Worm (Caenorhabditis elegans) whole organism, L3 larva: ENCODE results near the gene Y41D4B.17.
"Not testable (repeated sequence)": the region's sequence is repeated elsewhere in the genome, so short reads cannot be mapped to it uniquely, and the experiment has no call there.

Experiments used
- ZK546.5 ChIP-seq: sonication (generic microtip); optimal IDR thresholded peaks from 2 replicates; lab custom pipeline; 2017; ENCODE audit warnings: missing biosample characterization, missing genetic modification characterization
- ama-1 ChIP-seq: fragments of 150-350 bp; optimal IDR thresholded peaks from 2 replicates; lab custom pipeline; 2018
- ceh-28 ChIP-seq: fragments of 150-350 bp; optimal IDR thresholded peaks from 2 replicates; lab custom pipeline; 2014; ENCODE audit warnings: missing biosample characterization, missing genetic modification reagents, missing genetic modification characterization
- ceh-82 ChIP-seq: fragments of 150-350 bp; optimal IDR thresholded peaks from 2 replicates; lab custom pipeline; 2014; ENCODE audit warnings: missing biosample characterization, missing genetic modification characterization
- ceh-9 ChIP-seq: sonication (generic microtip); optimal IDR thresholded peaks from 2 replicates; lab custom pipeline; 2018; ENCODE audit warnings: missing biosample characterization, missing genetic modification characterization
- daf-12 ChIP-seq: fragments of 150-350 bp; optimal IDR thresholded peaks from 2 replicates; lab custom pipeline; 2014; ENCODE audit warnings: missing biosample characterization, missing genetic modification reagents, missing genetic modification characterization
- egl-27 ChIP-seq: sonication (generic microtip); optimal IDR thresholded peaks from 4 replicates; lab custom pipeline; 2017; ENCODE audit warnings: missing biosample characterization, missing genetic modification reagents, missing genetic modification characterization
- egl-5 ChIP-seq: fragments of 150-350 bp; optimal IDR thresholded peaks from 2 replicates; lab custom pipeline; 2017; ENCODE audit warnings: missing biosample characterization, missing genetic modification reagents, missing genetic modification characterization, inconsistent platforms
- elt-1 ChIP-seq: fragments of 150-350 bp; optimal IDR thresholded peaks from 2 replicates; lab custom pipeline; 2014; ENCODE audit warnings: missing biosample characterization, missing genetic modification characterization
- elt-2 ChIP-seq: sonication (generic microtip); optimal IDR thresholded peaks from 2 replicates; lab custom pipeline; 2016; ENCODE audit warnings: missing genetic modification reagents, mild to moderate bottlenecking, missing genetic modification characterization, missing compliant biosample characterization
- elt-3 ChIP-seq, 3 experiments: fragments of 150-350 bp in 1 of 3; sonication (generic microtip) in 2 of 3; optimal IDR thresholded peaks; 2 replicates in 2 of 3; 4 replicates in 1 of 3; lab custom pipeline; 2014 to 2017; ENCODE audit warnings: missing biosample characterization in 3 of 3, missing genetic modification characterization in 3 of 3
- eor-1 ChIP-seq, 2 experiments: fragments of 150-350 bp; optimal IDR thresholded peaks; 2 replicates each; lab custom pipeline; 2014 to 2018; ENCODE audit warnings: missing biosample characterization in 2 of 2, missing genetic modification characterization in 2 of 2
- fkh-2 ChIP-seq: fragments of 150-350 bp; optimal IDR thresholded peaks from 2 replicates; lab custom pipeline; 2014; ENCODE audit warnings: missing biosample characterization, missing genetic modification reagents, missing genetic modification characterization
- fos-1 ChIP-seq: fragments of 150-350 bp; optimal IDR thresholded peaks from 2 replicates; lab custom pipeline; 2014; ENCODE audit warnings: missing biosample characterization, missing genetic modification characterization
- lin-15B ChIP-seq: fragments of 150-350 bp; optimal IDR thresholded peaks from 2 replicates; lab custom pipeline; 2014; ENCODE audit warnings: missing biosample characterization, missing genetic modification characterization
- lin-39 ChIP-seq: fragments of 150-350 bp; optimal IDR thresholded peaks from 2 replicates; lab custom pipeline; 2018; ENCODE audit warnings: missing biosample characterization, missing genetic modification reagents, missing genetic modification characterization
- mdl-1 ChIP-seq: fragments of 150-350 bp; optimal IDR thresholded peaks from 2 replicates; lab custom pipeline; 2014; ENCODE audit warnings: missing biosample characterization, missing genetic modification characterization
- mml-1 ChIP-seq: fragments of 150-350 bp; sonication (generic microtip); optimal IDR thresholded peaks from 3 replicates; lab custom pipeline; 2014; ENCODE audit warnings: missing biosample characterization, missing genetic modification characterization
- nfya-1 ChIP-seq: sonication (generic microtip); optimal IDR thresholded peaks from 2 replicates; lab custom pipeline; 2017; ENCODE audit warnings: missing genetic modification characterization, mild to moderate bottlenecking, missing compliant biosample characterization, antibody characterized with exemption, moderate library complexity; ENCODE audit not compliant: insufficient read depth
- nhr-237 ChIP-seq: fragments of 150-350 bp; optimal IDR thresholded peaks from 2 replicates; lab custom pipeline; 2014; ENCODE audit warnings: missing biosample characterization, missing genetic modification characterization
- nhr-25 ChIP-seq: sonication (generic microtip); optimal IDR thresholded peaks from 2 replicates; lab custom pipeline; 2017; ENCODE audit warnings: missing biosample characterization, missing genetic modification characterization
- nhr-28 ChIP-seq: fragments of 150-350 bp; optimal IDR thresholded peaks from 2 replicates; lab custom pipeline; 2014; ENCODE audit warnings: missing biosample characterization, missing genetic modification characterization
- nhr-43 ChIP-seq: sonication (generic microtip); optimal IDR thresholded peaks from 2 replicates; lab custom pipeline; 2016; ENCODE audit warnings: mild to moderate bottlenecking, missing genetic modification characterization, missing compliant biosample characterization; ENCODE audit not compliant: poor library complexity, severe bottlenecking
- nhr-67 ChIP-seq: fragments of 150-350 bp; optimal IDR thresholded peaks from 2 replicates; lab custom pipeline; 2014; ENCODE audit warnings: missing biosample characterization, missing genetic modification characterization
- nhr-76 ChIP-seq: fragments of 150-350 bp; sonication (generic microtip); optimal IDR thresholded peaks from 5 replicates; lab custom pipeline; 2014; ENCODE audit warnings: missing biosample characterization, missing genetic modification characterization
- pha-4 ChIP-seq: fragments of 150-350 bp; optimal IDR thresholded peaks from 2 replicates; lab custom pipeline; 2014; ENCODE audit warnings: missing biosample characterization, missing genetic modification reagents, missing genetic modification characterization
- pqm-1 ChIP-seq: fragments of 150-350 bp; optimal IDR thresholded peaks from 2 replicates; lab custom pipeline; 2017; ENCODE audit warnings: missing biosample characterization, missing genetic modification characterization, inconsistent platforms
- sea-2 ChIP-seq: fragments of 150-350 bp; sonication (generic microtip); optimal IDR thresholded peaks from 4 replicates; lab custom pipeline; 2014; ENCODE audit warnings: missing biosample characterization, missing genetic modification reagents, missing genetic modification characterization
- skn-1 ChIP-seq: fragments of 150-350 bp; optimal IDR thresholded peaks from 2 replicates; lab custom pipeline; 2014; ENCODE audit warnings: missing biosample characterization, missing genetic modification characterization
- unc-39 ChIP-seq: sonication (generic microtip); optimal IDR thresholded peaks from 4 replicates; lab custom pipeline; 2017; ENCODE audit warnings: missing biosample characterization, missing genetic modification characterization
- unc-62 ChIP-seq: fragments of 150-350 bp; sonication (generic microtip); optimal IDR thresholded peaks from 4 replicates; lab custom pipeline; 2014; ENCODE audit warnings: missing biosample characterization, missing genetic modification reagents, missing genetic modification characterization
- zag-1 ChIP-seq: fragments of 150-350 bp; optimal IDR thresholded peaks from 2 replicates; lab custom pipeline; 2014; ENCODE audit warnings: missing biosample characterization, missing genetic modification characterization
- ztf-11 ChIP-seq: fragments of 150-350 bp; optimal IDR thresholded peaks from 2 replicates; lab custom pipeline; 2014; ENCODE audit warnings: missing biosample characterization, missing genetic modification characterization
- ztf-4 ChIP-seq: fragments of 150-350 bp; optimal IDR thresholded peaks from 2 replicates; lab custom pipeline; 2014; ENCODE audit warnings: missing biosample characterization, missing genetic modification characterization

The Y41D4B.17 gene

DNA sequence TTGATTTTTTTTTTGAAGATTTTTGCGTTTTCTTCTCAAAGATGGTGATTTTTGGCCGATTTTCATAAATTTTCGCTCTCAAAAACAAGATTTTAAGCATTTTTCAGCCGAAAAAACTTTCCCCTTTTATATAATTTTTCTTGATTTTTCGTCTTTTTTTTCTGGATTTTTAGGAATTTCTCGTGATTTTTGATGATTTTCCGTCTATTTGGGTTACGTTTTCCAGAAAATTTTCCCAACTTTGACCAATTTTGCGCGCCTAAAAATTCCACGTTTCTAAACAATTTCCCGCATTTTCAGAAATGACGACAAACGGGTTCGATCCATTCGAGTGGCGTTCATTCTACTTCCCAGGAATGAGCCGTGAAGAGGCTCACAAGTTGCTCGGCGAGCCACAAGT is 37.1 kb downstream of the Y41D4B.17 start, which contains the start of gene ced-2:
Gene ced-2 (plus strand): TSS at position 301 of the 400 bp plus-strand sequence.
- TF ChIP-seq ztf-4 (no peak), daf-12 (tag; lab: Kevin White, UChicago) (no peak), elt-1 (no peak), fkh-2 (tag; lab: Kevin White, UChicago) (no peak), mdl-1 (tag; lab: Kevin White, UChicago) (no peak), elt-3 (tag; optimal IDR thresholded peaks at IDR 0.05; lab: Kevin White, UChicago) (no peak), sea-2 (GFP tag; lab: Kevin White, UChicago) (no peak), pqm-1 (tag; lab: Kevin White, UChicago) (no peak), nhr-25 (tag; lab: Kevin White, UChicago) (no peak), unc-62 (no peak), nfya-1 (tag; lab: Kevin White, UChicago) (no peak), ceh-28 (tag; lab: Kevin White, UChicago) (no peak), ztf-11 (tag; lab: Kevin White, UChicago) (no peak), nhr-43 (tag; lab: Kevin White, UChicago) (no peak), nhr-28 (tag; lab: Kevin White, UChicago) (no peak), ZK546.5 (no peak), nhr-237 (tag; lab: Kevin White, UChicago) (no peak)

DNA sequence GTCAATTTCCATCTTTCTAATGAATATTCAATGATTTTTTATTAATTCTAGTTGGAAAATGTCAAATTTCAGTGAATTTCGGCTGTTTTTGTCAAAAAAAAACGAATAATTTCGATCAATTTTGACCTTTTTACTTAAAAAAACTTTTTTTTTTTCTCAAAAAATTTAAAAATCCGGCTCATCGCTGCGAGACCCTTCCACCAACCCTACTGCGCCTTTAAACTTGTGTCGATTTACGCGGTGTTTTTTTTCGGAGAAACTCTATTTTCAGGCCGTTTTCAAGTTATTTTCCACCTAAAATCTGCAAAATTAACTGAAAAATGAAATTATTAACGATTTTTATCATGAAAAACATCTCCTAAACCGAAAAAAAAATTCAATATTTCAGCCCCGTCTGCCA is 40.9 kb downstream of the Y41D4B.17 start:
- no peak for TF ChIP-seq ceh-28 (tag; lab: Kevin White, UChicago)
- peak; percentile 18 for TF ChIP-seq lin-15B (tag; lab: Kevin White, UChicago)

DNA sequence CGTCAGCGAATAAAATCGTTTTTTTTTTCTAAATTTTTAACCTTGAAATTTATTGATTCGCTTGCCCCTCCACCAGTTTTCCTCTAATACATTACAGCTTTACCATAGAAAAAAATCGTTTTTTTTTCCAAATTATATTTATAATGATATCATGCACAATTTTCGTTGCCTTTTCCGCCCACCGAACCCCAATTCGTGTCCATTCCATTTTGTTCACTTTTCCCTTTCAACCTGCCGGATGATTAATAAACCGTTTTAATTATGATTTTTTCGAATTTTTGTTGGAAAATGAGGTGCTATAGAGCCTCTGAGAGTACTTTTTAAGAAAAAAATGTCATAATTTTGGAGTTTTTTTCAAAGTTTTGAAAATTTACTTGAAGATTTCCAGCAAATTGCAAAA is 41.5 kb downstream of the Y41D4B.17 start, which contains the start of gene set-23:
Gene set-23 (plus strand): TSS at position 301 of the 400 bp plus-strand sequence.
- TF ChIP-seq ceh-9 (no peak), ceh-82 (tag; lab: Kevin White, UChicago) (no peak), fos-1 (no peak), mdl-1 (tag; lab: Kevin White, UChicago) (no peak), lin-39 (tag; lab: Kevin White, UChicago) (no peak), nhr-67 (tag; lab: Kevin White, UChicago) (no peak)

DNA sequence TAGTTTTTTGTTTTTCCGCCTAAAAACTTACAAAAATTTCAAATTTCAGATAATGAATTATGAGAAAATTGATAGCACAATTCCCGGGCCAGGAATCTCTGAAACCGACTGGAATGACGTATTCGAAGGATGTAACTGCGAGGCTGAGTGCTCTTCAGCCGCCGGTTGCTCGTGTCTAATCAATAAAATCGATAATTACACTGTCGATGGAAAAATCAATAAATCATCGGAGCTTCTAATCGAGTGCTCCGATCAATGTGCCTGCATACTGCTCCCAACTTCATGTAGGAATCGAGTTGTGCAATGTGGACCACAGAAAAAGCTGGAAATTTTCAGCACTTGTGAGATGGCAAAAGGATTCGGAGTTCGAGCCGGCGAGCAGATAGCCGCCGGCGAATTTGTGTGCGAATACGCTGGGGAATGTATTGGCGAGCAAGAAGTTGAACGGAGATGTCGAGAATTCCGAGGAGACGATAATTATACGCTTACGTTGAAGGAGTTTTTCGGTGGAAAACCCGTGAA is 43.1 kb downstream of the Y41D4B.17 start:
- TF ChIP-seq ceh-28 (tag; lab: Kevin White, UChicago) (peak; percentile 56), elt-2 (tag; lab: Kevin White, UChicago) (no peak)
- TF ChIP-seq, all 47 proteins: peak for 1

DNA sequence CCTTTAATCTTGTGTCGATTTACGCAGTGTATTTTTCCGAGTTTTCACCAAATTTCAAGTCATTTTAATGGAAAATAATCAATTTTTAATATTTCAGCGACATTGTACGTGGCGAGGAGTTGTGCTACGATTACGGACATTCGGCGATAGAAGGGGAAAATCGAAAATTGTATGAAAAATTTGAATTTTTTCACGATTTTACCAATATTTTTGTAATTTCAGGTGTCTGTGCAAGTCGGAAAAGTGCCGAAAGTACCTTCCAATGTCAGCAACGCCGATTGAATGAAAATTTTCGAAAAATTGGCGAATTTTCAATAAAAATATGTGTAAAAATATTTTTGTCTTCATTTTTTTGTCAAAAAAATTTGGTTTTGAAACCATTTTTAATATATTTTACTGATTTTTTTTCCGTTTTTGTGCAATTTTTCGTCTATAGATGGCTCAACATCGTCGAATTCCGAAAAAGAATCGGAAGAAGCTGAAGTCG is 45.4 kb downstream of the Y41D4B.17 start, which contains the start of gene Y41D4B.11:
Gene Y41D4B.11 (plus strand): TSS at position 437 of the 487 bp plus-strand sequence.
- no peak for TF ChIP-seq elt-2 (tag; lab: Kevin White, UChicago)
- no peak for TF ChIP-seq nhr-237 (tag; lab: Kevin White, UChicago)
- no peak for TF ChIP-seq mml-1 (tag; lab: Kevin White, UChicago)
- TF ChIP-seq skn-1 (tag; lab: Kevin White, UChicago) = no peak
- TF ChIP-seq nhr-76 (tag; lab: Kevin White, UChicago) = no peak
- no peak for TF ChIP-seq ama-1 (lab: Kevin White, UChicago)
- no peak for TF ChIP-seq egl-5
- TF ChIP-seq pha-4 (tag; lab: Kevin White, UChicago) = no peak
- TF ChIP-seq zag-1 = no peak
- no peak for TF ChIP-seq elt-3 (tag; optimal IDR thresholded peaks at IDR 0.05; lab: Kevin White, UChicago)
- TF ChIP-seq egl-27 (tag; lab: Kevin White, UChicago) = no peak
- TF ChIP-seq ztf-11 (tag; lab: Kevin White, UChicago) = no peak
- no peak for TF ChIP-seq ZK546.5
- no peak for TF ChIP-seq sea-2 (GFP tag; lab: Kevin White, UChicago)
- TF ChIP-seq fos-1 = no peak

DNA sequence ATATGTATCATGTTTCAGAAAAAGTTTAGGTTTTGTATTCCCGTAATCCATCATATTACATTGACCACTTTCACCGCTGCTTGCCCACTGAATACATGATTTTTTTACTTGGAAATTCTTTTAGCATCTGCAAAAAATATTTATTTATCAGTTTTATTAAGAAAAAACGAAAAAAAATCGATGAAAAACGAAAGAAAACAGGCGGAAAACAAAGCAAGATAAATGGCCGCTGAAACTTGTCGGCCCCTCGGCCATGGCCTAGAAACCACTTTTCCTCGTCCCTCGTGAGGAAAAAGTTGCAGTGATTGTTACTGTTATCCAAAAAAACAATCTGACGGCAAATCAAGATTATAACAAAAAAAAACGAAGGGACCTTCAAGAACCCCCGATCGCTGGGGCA is 50.1 kb downstream of the Y41D4B.17 start, which contains the start of gene dsl-3:
Gene dsl-3 (plus strand): TSS at position 301 of the 400 bp plus-strand sequence.
- not testable (repeated sequence) for TF ChIP-seq unc-39; eor-1 (tag; optimal IDR thresholded peaks at IDR 0.05; lab: Kevin White, UChicago); egl-27 (tag; lab: Kevin White, UChicago)
